Worm (Caenorhabditis elegans) whole organism, L2 larva: Measurements from ENCODE around the gene enpp-1.
A peak's percentile ranks its signal among the peaks of the same experiment; 100 is the strongest.

ENCODE experiments used
- C34F6.9 ChIP-seq: fragments of 150-350 bp; optimal IDR thresholded peaks from 2 replicates; lab custom pipeline; 2014; ENCODE audit warnings: missing biosample characterization, missing genetic modification characterization
- F13H6.1 ChIP-seq: sonication (generic microtip); optimal IDR thresholded peaks from 2 replicates; lab custom pipeline; 2016; ENCODE audit warnings: missing genetic modification characterization, missing compliant biosample characterization
- ama-1 ChIP-seq: fragments of 150-350 bp; optimal IDR thresholded peaks from 2 replicates; lab custom pipeline; 2018; ENCODE audit warnings: inconsistent platforms
- blmp-1 ChIP-seq: sonication (generic microtip); optimal IDR thresholded peaks from 2 replicates; lab custom pipeline; 2017; ENCODE audit warnings: missing genetic modification characterization, mild to moderate bottlenecking, missing compliant biosample characterization, antibody characterized with exemption, moderate library complexity; ENCODE audit not compliant: insufficient read depth
- ceh-16 ChIP-seq: fragments of 150-350 bp; optimal IDR thresholded peaks from 2 replicates; lab custom pipeline; 2014; ENCODE audit warnings: missing biosample characterization, missing genetic modification characterization
- ceh-82 ChIP-seq: fragments of 150-350 bp; optimal IDR thresholded peaks from 2 replicates; lab custom pipeline; 2014; ENCODE audit warnings: missing biosample characterization, missing genetic modification characterization
- crh-2 ChIP-seq: sonication (generic microtip); optimal IDR thresholded peaks from 2 replicates; lab custom pipeline; 2017; ENCODE audit warnings: missing biosample characterization, missing genetic modification characterization
- dmd-4 ChIP-seq: sonication (generic microtip); optimal IDR thresholded peaks from 2 replicates; lab custom pipeline; 2017; ENCODE audit warnings: missing biosample characterization, missing genetic modification characterization
- fos-1 ChIP-seq: fragments of 150-350 bp; optimal IDR thresholded peaks from 2 replicates; lab custom pipeline; 2014; ENCODE audit warnings: missing biosample characterization, missing genetic modification characterization
- gmeb-1 ChIP-seq: fragments of 150-350 bp; optimal IDR thresholded peaks from 2 replicates; lab custom pipeline; 2014; ENCODE audit warnings: missing biosample characterization, missing genetic modification characterization
- lin-11 ChIP-seq: fragments of 150-350 bp; sonication (generic microtip); optimal IDR thresholded peaks from 2 replicates; lab custom pipeline; 2014; ENCODE audit warnings: missing biosample characterization, missing genetic modification characterization, inconsistent platforms, mixed read lengths
- lsy-2 ChIP-seq, 2 experiments: fragments of 150-350 bp in 1 of 2; sonication (generic microtip) in 1 of 2; optimal IDR thresholded peaks; 2 replicates each; lab custom pipeline; 2014 to 2017; ENCODE audit warnings: missing biosample characterization in 2 of 2, missing genetic modification characterization in 2 of 2
- mbf-1 ChIP-seq: sonication (generic microtip); optimal IDR thresholded peaks from 2 replicates; lab custom pipeline; 2017; ENCODE audit warnings: missing biosample characterization, missing genetic modification characterization
- mdl-1 ChIP-seq, 2 experiments: fragments of 150-350 bp in 1 of 2; sonication (generic microtip) in 1 of 2; optimal IDR thresholded peaks; 2 replicates each; lab custom pipeline; 2017; ENCODE audit warnings: missing biosample characterization in 2 of 2, missing genetic modification characterization in 2 of 2
- nhr-12 ChIP-seq: fragments of 150-350 bp; optimal IDR thresholded peaks from 2 replicates; lab custom pipeline; 2014; ENCODE audit warnings: missing biosample characterization, missing genetic modification characterization
- nhr-129 ChIP-seq: fragments of 150-350 bp; optimal IDR thresholded peaks from 2 replicates; lab custom pipeline; 2014; ENCODE audit warnings: missing biosample characterization, missing genetic modification characterization
- nhr-237 ChIP-seq: fragments of 150-350 bp; optimal IDR thresholded peaks from 2 replicates; lab custom pipeline; 2014; ENCODE audit warnings: missing biosample characterization, missing genetic modification characterization
- nhr-25 ChIP-seq: fragments of 150-350 bp; sonication (generic microtip); optimal IDR thresholded peaks from 3 replicates; lab custom pipeline; 2014; ENCODE audit warnings: missing biosample characterization, missing genetic modification characterization
- nhr-6 ChIP-seq: fragments of 150-350 bp; optimal IDR thresholded peaks from 2 replicates; lab custom pipeline; 2014; ENCODE audit warnings: missing biosample characterization, missing genetic modification characterization
- nhr-77 ChIP-seq: fragments of 150-350 bp; optimal IDR thresholded peaks from 2 replicates; lab custom pipeline; 2014; ENCODE audit warnings: missing biosample characterization, missing genetic modification characterization
- peb-1 ChIP-seq: fragments of 150-350 bp; optimal IDR thresholded peaks from 2 replicates; lab custom pipeline; 2014; ENCODE audit warnings: missing biosample characterization, missing genetic modification characterization
- sem-4 ChIP-seq: fragments of 150-350 bp; optimal IDR thresholded peaks from 2 replicates; lab custom pipeline; 2014; ENCODE audit warnings: missing biosample characterization, missing genetic modification reagents, missing genetic modification characterization
- skn-1 ChIP-seq: sonication (generic microtip); optimal IDR thresholded peaks from 2 replicates; lab custom pipeline; 2017; ENCODE audit warnings: missing biosample characterization, missing genetic modification characterization
- sma-9 ChIP-seq, 2 experiments: fragments of 150-350 bp in 1 of 2; sonication (generic microtip) in 1 of 2; optimal IDR thresholded peaks; 2 replicates each; lab custom pipeline; 2014 to 2016; ENCODE audit warnings: missing genetic modification characterization in 2 of 2, mild to moderate bottlenecking in 1 of 2, missing biosample characterization in 1 of 2, missing compliant biosample characterization in 1 of 2, missing genetic modification reagents in 1 of 2, moderate library complexity in 1 of 2
- snpc-4 ChIP-seq: fragments of 150-350 bp; optimal IDR thresholded peaks from 2 replicates; lab custom pipeline; 2014; ENCODE audit warnings: missing biosample characterization, missing genetic modification characterization
- unc-39 ChIP-seq: fragments of 150-350 bp; optimal IDR thresholded peaks from 2 replicates; lab custom pipeline; 2014; ENCODE audit warnings: missing biosample characterization, missing genetic modification characterization
- unc-55 ChIP-seq: fragments of 150-350 bp; sonication (generic microtip); optimal IDR thresholded peaks from 3 replicates; lab custom pipeline; 2014; ENCODE audit warnings: missing biosample characterization, missing genetic modification reagents, missing genetic modification characterization
- unc-62 ChIP-seq: fragments of 150-350 bp; optimal IDR thresholded peaks from 2 replicates; lab custom pipeline; 2014; ENCODE audit warnings: missing biosample characterization, missing genetic modification reagents, missing genetic modification characterization
- zag-1 ChIP-seq: fragments of 150-350 bp; optimal IDR thresholded peaks from 2 replicates; lab custom pipeline; 2014; ENCODE audit warnings: missing biosample characterization, missing genetic modification characterization
- ztf-1 ChIP-seq: fragments of 200-800 bp; sonication (Bioruptor generic); conservative IDR thresholded peaks from 2 replicates; pipeline ENCODE4 v1.3.6; 2022; ENCODE audit warnings: missing genetic modification characterization, missing compliant biosample characterization
- ztf-11 ChIP-seq: sonication (generic microtip); optimal IDR thresholded peaks from 2 replicates; lab custom pipeline; 2017; ENCODE audit warnings: missing biosample characterization, missing genetic modification characterization

enpp-1 gene

ce11 chrV:12100794-12101343 is 30.4 kb upstream of the enpp-1 start, which contains the start of gene nhr-154:
Gene nhr-154 (plus strand): TSS chrV:12101293.
- TF ChIP-seq skn-1, result peak; percentile 45
- TF ChIP-seq blmp-1 (tag; lab: Kevin White, UChicago), result no peak
- peak in 1 of 2 experiments; percentile 50 for TF ChIP-seq lsy-2 (tag; optimal IDR thresholded peaks at IDR 0.05; lab: Kevin White, UChicago)
- peak; percentile 65 for TF ChIP-seq C34F6.9 (tag; lab: Kevin White, UChicago)
- TF ChIP-seq lin-11 (tag; lab: Kevin White, UChicago), result no peak
- TF ChIP-seq ama-1 (lab: Kevin White, UChicago), result no peak
- TF ChIP-seq crh-2 (tag; lab: Kevin White, UChicago), result peak; percentile 42
- no peak for TF ChIP-seq nhr-237 (tag; lab: Kevin White, UChicago)
- TF ChIP-seq unc-39 (tag; lab: Kevin White, UChicago), result no peak
- TF ChIP-seq sma-9 (GFP tag; optimal IDR thresholded peaks at IDR 0.05; lab: Kevin White, UChicago), result peak; percentile 72
- no peak for TF ChIP-seq sma-9 (tag; optimal IDR thresholded peaks at IDR 0.05; lab: Kevin White, UChicago)
- TF ChIP-seq fos-1 (tag; lab: Kevin White, UChicago), result peak; percentile 23
- peak; percentile 25 for TF ChIP-seq nhr-129 (tag; lab: Kevin White, UChicago)
- no peak for TF ChIP-seq gmeb-1 (tag; lab: Kevin White, UChicago)
- no peak for TF ChIP-seq nhr-77 (tag; lab: Kevin White, UChicago)
- TF ChIP-seq unc-55 (GFP tag; lab: Kevin White, UChicago), result peak; percentile 74
- no peak for TF ChIP-seq nhr-6 (tag; lab: Kevin White, UChicago)
- no peak for TF ChIP-seq ztf-11 (tag; lab: Kevin White, UChicago)
- TF ChIP-seq nhr-25 (tag; lab: Kevin White, UChicago), result peak; percentile 22
- TF ChIP-seq, all 48 proteins: peak for 9

ce11 chrV:12103920-12104319 is 27.3 kb upstream of the enpp-1 start, which contains the start of gene nhr-153:
Gene nhr-153 (plus strand): TSS chrV:12104220.
- no peak for TF ChIP-seq unc-62 (GFP tag; lab: Kevin White, UChicago)
- TF ChIP-seq ceh-16 (tag; lab: Kevin White, UChicago), result no peak
- no peak for TF ChIP-seq nhr-12 (tag; lab: Kevin White, UChicago)
- TF ChIP-seq peb-1 (tag; lab: Kevin White, UChicago), result no peak
- TF ChIP-seq crh-2 (tag; lab: Kevin White, UChicago), result no peak
- no peak for TF ChIP-seq ztf-1 (GFP tag; lab: Robert Waterston, UW)
- TF ChIP-seq zag-1 (tag; lab: Kevin White, UChicago), result no peak
- no peak for TF ChIP-seq mdl-1 (tag; optimal IDR thresholded peaks at IDR 0.05; lab: Kevin White, UChicago)
- TF ChIP-seq F13H6.1 (tag; lab: Kevin White, UChicago), result no peak
- no peak for TF ChIP-seq ztf-11 (tag; lab: Kevin White, UChicago)
- TF ChIP-seq dmd-4 (tag; lab: Kevin White, UChicago), result no peak
- no peak for TF ChIP-seq C34F6.9 (tag; lab: Kevin White, UChicago)
- no peak for TF ChIP-seq blmp-1 (tag; lab: Kevin White, UChicago)
- TF ChIP-seq unc-39 (tag; lab: Kevin White, UChicago), result no peak

- TF ChIP-seq nhr-129 (tag; lab: Kevin White, UChicago) (peak; percentile 21), ceh-16 (tag; lab: Kevin White, UChicago) (no peak)
Measured at ce11 chrV:12106841-12107240, 24.4 kb upstream of the enpp-1 start, which contains the start of gene nhr-136. Gene nhr-136 (plus strand): TSS chrV:12107141.

- TF ChIP-seq nhr-129 (tag; lab: Kevin White, UChicago) (peak; percentile 50), unc-55 (GFP tag; lab: Kevin White, UChicago) (peak; percentile 29), nhr-77 (tag; lab: Kevin White, UChicago) (no peak), ceh-82 (tag; lab: Kevin White, UChicago) (no peak), lsy-2 (tag; optimal IDR thresholded peaks at IDR 0.05; lab: Kevin White, UChicago) (no peak)
Measured at ce11 chrV:12111452-12111851, 19.8 kb upstream of the enpp-1 start, which contains the start of gene lhpp-1. Gene lhpp-1 (minus strand): TSS chrV:12111805.

- no peak for TF ChIP-seq mbf-1 (tag; lab: Kevin White, UChicago)
- TF ChIP-seq sem-4 (tag; lab: Kevin White, UChicago), result no peak
- no peak for TF ChIP-seq nhr-237 (tag; lab: Kevin White, UChicago)
- peak; percentile 64 for TF ChIP-seq fos-1 (tag; lab: Kevin White, UChicago)
- TF ChIP-seq snpc-4 (tag; lab: Kevin White, UChicago), result no peak
Measured at ce11 chrV:12113726-12114125, 17.5 kb upstream of the enpp-1 start.
